Worm (Caenorhabditis elegans): Measurements from ENCODE around the gene F35D11.3.

ce11 chrII:4584313-4584712 lies 23.9 kb upstream of the F35D11.3 start:
- TF ChIP-seq snpc-4 (GFP tag; optimal IDR thresholded peaks at IDR 0.05) (no peak), snpc-4 (tag; optimal IDR thresholded peaks at IDR 0.05) (no peak), lin-26 (GFP tag; IDR thresholded peaks at IDR 0.05) (no peak), cebp-1 (GFP tag; IDR thresholded peaks at IDR 0.05) (no peak), cebp-1 (tag; optimal IDR thresholded peaks at IDR 0.05) (no peak), T07F8.4 (tag; optimal IDR thresholded peaks at IDR 0.05) (no peak), gei-17 (GFP tag; optimal IDR thresholded peaks at IDR 0.05) (no peak)
